Fruit fly (Drosophila melanogaster): ENCODE data around the gene Zmynd8.

Gene Zmynd8

DNA sequence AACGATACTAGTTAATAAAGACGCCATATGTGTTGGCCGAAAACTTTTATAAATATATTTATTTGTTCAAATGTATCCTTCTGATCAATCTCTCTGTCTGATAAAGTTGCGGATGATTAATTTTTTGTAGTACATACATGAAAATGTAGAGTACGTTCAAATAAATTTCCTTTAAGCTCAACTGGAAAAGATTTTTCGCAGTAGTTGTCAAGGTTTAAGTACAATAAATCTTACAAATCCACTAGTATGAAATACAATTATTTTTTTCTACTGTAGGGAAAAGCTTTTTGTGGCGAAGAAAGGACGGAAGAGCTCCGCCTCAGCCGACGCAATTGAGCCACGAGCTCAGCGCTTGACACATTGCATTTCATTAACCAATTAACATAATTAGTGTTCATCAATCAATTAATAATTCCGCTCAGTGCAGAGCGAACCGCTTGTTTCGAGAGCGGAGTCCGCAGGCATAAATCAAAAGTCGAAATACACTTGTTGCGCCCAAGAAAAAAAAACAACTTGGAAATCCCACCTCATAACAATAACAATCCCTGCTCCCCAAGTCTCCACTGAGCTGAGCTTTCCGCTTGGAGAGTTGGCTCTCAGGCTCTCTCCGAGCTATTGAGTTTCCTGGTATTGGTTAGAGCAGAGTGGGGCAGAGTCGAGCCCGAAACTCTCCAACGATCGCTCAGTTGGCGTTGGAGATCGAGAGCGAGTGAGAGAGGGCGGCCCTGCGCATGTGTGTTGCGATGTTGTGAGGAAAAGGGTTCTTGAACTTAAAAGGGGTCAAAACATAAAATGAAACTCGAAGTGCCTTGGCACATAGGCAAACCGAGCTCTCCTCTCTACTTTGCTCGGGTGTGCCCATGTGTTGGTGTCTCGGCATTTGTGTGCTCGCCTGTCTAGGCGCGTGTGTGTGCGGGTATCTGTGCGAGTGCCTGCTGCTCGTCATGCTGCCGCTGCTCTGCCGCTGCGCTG, 19.7 kb downstream of the Zmynd8 start:
- TF ChIP-seq Rx (GFP tag; IDR thresholded peaks at IDR 0.05) = no peak
- TF ChIP-seq CG3163 (GFP tag; optimal IDR thresholded peaks at IDR 0.05) = no peak
- TF ChIP-seq tna (GFP tag; IDR thresholded peaks at IDR 0.05; ENCODE audit: partially characterized antibody) = no peak
- no peak for TF ChIP-seq Hey (tag; optimal IDR thresholded peaks at IDR 0.05)
- TF ChIP-seq Sox102F (GFP tag; optimal IDR thresholded peaks at IDR 0.05) = peak; percentile 37
- TF ChIP-seq twi (tag; optimal IDR thresholded peaks at IDR 0.05) = peak; percentile 51
- TF ChIP-seq emc (GFP tag; optimal IDR thresholded peaks at IDR 0.05) = no peak
- peak; percentile 14 for TF ChIP-seq CG5180 (GFP tag; optimal IDR thresholded peaks at IDR 0.05)
- no peak for TF ChIP-seq zfh1 (GFP tag; IDR thresholded peaks at IDR 0.05)
- TF ChIP-seq CG15696 (tag; optimal IDR thresholded peaks at IDR 0.05) = no peak
- TF ChIP-seq CG10209 (GFP tag; optimal IDR thresholded peaks at IDR 0.05) = no peak
- TF ChIP-seq CG30403 (GFP tag; optimal IDR thresholded peaks at IDR 0.05) = peak; percentile 15
- TF ChIP-seq ato (GFP tag; IDR thresholded peaks at IDR 0.05; ENCODE audit: partially characterized antibody) = no peak
- peak; percentile 10 for TF ChIP-seq CG17385 (GFP tag; optimal IDR thresholded peaks at IDR 0.05)
- no peak for TF ChIP-seq fd3F (GFP tag; optimal IDR thresholded peaks at IDR 0.05)
- TF ChIP-seq Dll (GFP tag; IDR thresholded peaks at IDR 0.05; ENCODE audit: partially characterized antibody) = peak; percentile 49; the same call in 1 of the 4 replicates
- TF ChIP-seq CG31224 (GFP tag; IDR thresholded peaks at IDR 0.05) = no peak
- peak; percentile 57; the same call in 1 of the 3 replicates for TF ChIP-seq ci (GFP tag; IDR thresholded peaks at IDR 0.05)
- no peak for TF ChIP-seq HmgD (GFP tag; optimal IDR thresholded peaks at IDR 0.05)
- TF ChIP-seq sima (GFP tag; optimal IDR thresholded peaks at IDR 0.05) = no peak
- no peak for TF ChIP-seq CG12299 (tag; optimal IDR thresholded peaks at IDR 0.05)
- TF ChIP-seq CG17612 (GFP tag; IDR thresholded peaks at IDR 0.05) = no peak
- no peak for TF ChIP-seq CG10565 (GFP tag; optimal IDR thresholded peaks at IDR 0.05)
- peak; percentile 50 for TF ChIP-seq nom (GFP tag; optimal IDR thresholded peaks at IDR 0.05)
- TF ChIP-seq fd96Cb (tag; optimal IDR thresholded peaks at IDR 0.05) = peak; percentile 22
- TF ChIP-seq Jarid2 (GFP tag; optimal IDR thresholded peaks at IDR 0.05) = peak; percentile 1
- TF ChIP-seq yki (optimal IDR thresholded peaks at IDR 0.05) = peak; percentile 72
- no peak for TF ChIP-seq CG11398 (GFP tag; optimal IDR thresholded peaks at IDR 0.05)
- no peak for TF ChIP-seq hb (GFP tag; IDR thresholded peaks at IDR 0.05; ENCODE audit: partially characterized antibody)
- TF ChIP-seq Atf3 (GFP tag; optimal IDR thresholded peaks at IDR 0.05) = no peak
- no peak for TF ChIP-seq Gug (GFP tag; IDR thresholded peaks at IDR 0.05)
- TF ChIP-seq CG6254 (GFP tag; optimal IDR thresholded peaks at IDR 0.05) = no peak
- TF ChIP-seq CTCF (GFP tag; optimal IDR thresholded peaks at IDR 0.05) = no peak
- TF ChIP-seq Dip3 (GFP tag; optimal IDR thresholded peaks at IDR 0.05) = no peak
- no peak for TF ChIP-seq CG9876 (GFP tag; optimal IDR thresholded peaks at IDR 0.05)
- TF ChIP-seq stc (GFP tag; IDR thresholded peaks at IDR 0.05) = peak; percentile 32; the same call in 1 of the 2 replicates
- no peak for TF ChIP-seq pnt (GFP tag; optimal IDR thresholded peaks at IDR 0.05)
- no peak for TF ChIP-seq toy (GFP tag; IDR thresholded peaks at IDR 0.05)
- peak; percentile 9 for TF ChIP-seq CG12659 (GFP tag; optimal IDR thresholded peaks at IDR 0.05)
- TF ChIP-seq sug (tag; optimal IDR thresholded peaks at IDR 0.05) = no peak
- TF ChIP-seq CG1603 (tag; optimal IDR thresholded peaks at IDR 0.05) = no peak
- peak; percentile 64 for TF ChIP-seq grau (tag; optimal IDR thresholded peaks at IDR 0.05)
- TF ChIP-seq pum (GFP tag; optimal IDR thresholded peaks at IDR 0.05) = no peak
- TF ChIP-seq lbe (GFP tag; optimal IDR thresholded peaks at IDR 0.05) = no peak
- TF ChIP-seq Adf1 (GFP tag; IDR thresholded peaks at IDR 0.05) = peak; percentile 91
- no peak for TF ChIP-seq br (optimal IDR thresholded peaks at IDR 0.05)
- TF ChIP-seq Abd-B (GFP tag; optimal IDR thresholded peaks at IDR 0.05) = no peak
- no peak for TF ChIP-seq ash1 (GFP tag; optimal IDR thresholded peaks at IDR 0.05)
- no peak for TF ChIP-seq CG4328 (GFP tag; optimal IDR thresholded peaks at IDR 0.05)
- TF ChIP-seq Ssrp (tag; optimal IDR thresholded peaks at IDR 0.05) = peak; percentile 21

Measured in whole organism, embryonic.